Fruit fly (Drosophila melanogaster) whole organism, embryonic: ENCODE results near the gene Flad1.

Experiments
- ATbp ChIP-seq: fragments of 200-800 bp; sonication (Bioruptor generic); optimal IDR thresholded peaks from 2 replicates; lab custom pipeline; 2017; ENCODE audit warnings: missing biosample characterization, mild to moderate bottlenecking, missing genetic modification characterization, missing genetic modification reagents
- CG10209 ChIP-seq: fragments of 200-800 bp; sonication (Bioruptor generic); optimal IDR thresholded peaks from 3 replicates; lab custom pipeline; 2017; ENCODE audit warnings: missing biosample characterization, mild to moderate bottlenecking, missing genetic modification characterization, missing genetic modification reagents
- CG11456 ChIP-seq: fragments of 200-800 bp; sonication (Bioruptor generic); IDR thresholded peaks from 3 replicates; pipeline ENCODE4 v1.3.6; 2022; ENCODE audit warnings: missing biosample characterization, missing genetic modification characterization
- CG13894 ChIP-seq: fragments of 200-800 bp; sonication (Bioruptor generic); optimal IDR thresholded peaks from 3 replicates; lab custom pipeline; 2018; ENCODE audit warnings: missing biosample characterization, mild to moderate bottlenecking, missing genetic modification characterization, moderate library complexity
- CG1529 ChIP-seq: fragments of 200-800 bp; sonication (Bioruptor generic); optimal IDR thresholded peaks from 3 replicates; lab custom pipeline; 2018; ENCODE audit warnings: missing biosample characterization, missing genetic modification characterization
- CG17361 ChIP-seq: fragments of 200-800 bp; sonication (Bioruptor generic); IDR thresholded peaks from 3 replicates; pipeline ENCODE4 v1.3.6; 2022; ENCODE audit warnings: missing biosample characterization, missing genetic modification characterization
- CG1832 ChIP-seq: fragments of 200-800 bp; sonication (Bioruptor generic); optimal IDR thresholded peaks from 2 replicates; lab custom pipeline; 2017; ENCODE audit warnings: missing biosample characterization, mild to moderate bottlenecking, missing genetic modification characterization, inconsistent platforms
- CG33557 ChIP-seq: fragments of 200-800 bp; sonication (Bioruptor generic); optimal IDR thresholded peaks from 2 replicates; lab custom pipeline; 2019; ENCODE audit warnings: missing biosample characterization, mild to moderate bottlenecking, missing genetic modification characterization, moderate library complexity
- CG3407 ChIP-seq: fragments of 200-800 bp; sonication (Bioruptor generic); optimal IDR thresholded peaks from 2 replicates; lab custom pipeline; 2018; ENCODE audit warnings: missing biosample characterization, mild to moderate bottlenecking, missing genetic modification characterization
- CG3847 ChIP-seq: fragments of 200-800 bp; sonication (Bioruptor generic); IDR thresholded peaks from 2 replicates; pipeline ENCODE4 v1.3.6; 2022; ENCODE audit warnings: missing biosample characterization, missing genetic modification characterization
- CG6813 ChIP-seq: fragments of 200-800 bp; sonication (Bioruptor generic); optimal IDR thresholded peaks from 2 replicates; lab custom pipeline; 2017; ENCODE audit warnings: missing biosample characterization, missing genetic modification characterization, mild to moderate bottlenecking, moderate library complexity, missing genetic modification reagents
- CG7928 ChIP-seq: fragments of 200-800 bp; sonication (Bioruptor generic); optimal IDR thresholded peaks from 2 replicates; lab custom pipeline; 2017; ENCODE audit warnings: missing biosample characterization, mild to moderate bottlenecking, missing genetic modification characterization
- CG8089 ChIP-seq: fragments of 200-800 bp; sonication (Bioruptor generic); optimal IDR thresholded peaks from 3 replicates; lab custom pipeline; 2016; ENCODE audit warnings: missing biosample characterization, missing genetic modification characterization
- CG9609 ChIP-seq: fragments of 200-800 bp; sonication (Bioruptor generic); optimal IDR thresholded peaks from 3 replicates; lab custom pipeline; 2016; ENCODE audit warnings: missing biosample characterization, missing genetic modification characterization
- Chrac-16 ChIP-seq: fragments of 200-800 bp; sonication (Bioruptor generic); optimal IDR thresholded peaks from 3 replicates; lab custom pipeline; 2016; ENCODE audit warnings: missing biosample characterization, missing genetic modification characterization
- Dll ChIP-seq: fragments of 200-800 bp; sonication (Bioruptor generic); IDR thresholded peaks from 4 replicates; pipeline ENCODE4 v1.3.6; 2022; ENCODE audit warnings: missing biosample characterization, missing genetic modification characterization; ENCODE audit not compliant: partially characterized antibody
- H2.0 ChIP-seq: fragments of 200-800 bp; sonication (Bioruptor generic); IDR thresholded peaks from 2 replicates; pipeline ENCODE4 v1.3.6; 2022; ENCODE audit warnings: missing biosample characterization, missing genetic modification characterization
- Lpt ChIP-seq: fragments of >200 bp; optimal IDR thresholded peaks from 2 replicates; lab custom pipeline; 2018; ENCODE audit warnings: missing biosample characterization, missing genetic modification characterization
- MBD-R2 ChIP-seq: fragments of 200-800 bp; sonication (Bioruptor generic); IDR thresholded peaks from 2 replicates; pipeline ENCODE4 v1.3.6; 2022; ENCODE audit warnings: missing biosample characterization, missing genetic modification characterization
- Mad ChIP-seq: fragments of 200-800 bp; sonication (Bioruptor generic); optimal IDR thresholded peaks from 2 replicates; lab custom pipeline; 2016; ENCODE audit warnings: missing biosample characterization, missing genetic modification characterization
- Oli ChIP-seq: fragments of 200-800 bp; sonication (Bioruptor generic); optimal IDR thresholded peaks from 2 replicates; lab custom pipeline; 2018; ENCODE audit warnings: missing biosample characterization, mild to moderate bottlenecking, missing genetic modification characterization, moderate library complexity
- PHDP ChIP-seq: fragments of 200-800 bp; sonication (Bioruptor generic); optimal IDR thresholded peaks from 3 replicates; lab custom pipeline; 2018; ENCODE audit warnings: missing biosample characterization, mild to moderate bottlenecking, missing genetic modification characterization, moderate library complexity
- Taf1 ChIP-seq: fragments of 200-800 bp; sonication (Bioruptor generic); IDR thresholded peaks from 2 replicates; pipeline ENCODE4 v1.3.6; 2022; ENCODE audit warnings: missing biosample characterization, missing genetic modification characterization
- amos ChIP-seq: fragments of 200-800 bp; sonication (Bioruptor generic); IDR thresholded peaks from 2 replicates; pipeline ENCODE4 v1.3.6; 2022; ENCODE audit warnings: missing biosample characterization, missing genetic modification characterization; ENCODE audit not compliant: partially characterized antibody
- chif ChIP-seq, 2 experiments: fragments of 200-800 bp; sonication (Bioruptor generic); optimal IDR thresholded peaks; 3 replicates each; lab custom pipeline; 2016; ENCODE audit warnings: missing biosample characterization in 2 of 2, missing genetic modification characterization in 2 of 2
- chinmo ChIP-seq: fragments of 200-800 bp; sonication (Bioruptor generic); IDR thresholded peaks from 4 replicates; pipeline ENCODE4 v1.3.6; 2022; ENCODE audit warnings: missing biosample characterization, missing genetic modification characterization; ENCODE audit not compliant: partially characterized antibody
- crol ChIP-seq: fragments of 200-800 bp; sonication (Bioruptor generic); IDR thresholded peaks from 2 replicates; pipeline ENCODE4 v1.3.6; 2022; ENCODE audit warnings: missing biosample characterization, missing genetic modification characterization
- da ChIP-seq: fragments of 200-800 bp; sonication (Bioruptor generic); optimal IDR thresholded peaks from 2 replicates; lab custom pipeline; 2016; ENCODE audit warnings: missing biosample characterization, missing genetic modification characterization
- ewg ChIP-seq: fragments of 200-800 bp; sonication (Bioruptor generic); optimal IDR thresholded peaks from 3 replicates; lab custom pipeline; 2017; ENCODE audit warnings: mild to moderate bottlenecking, missing biosample characterization, missing genetic modification reagents, missing genetic modification characterization
- exex ChIP-seq: fragments of 200-800 bp; sonication (Bioruptor generic); optimal IDR thresholded peaks from 4 replicates; lab custom pipeline; 2018; ENCODE audit warnings: missing biosample characterization, mild to moderate bottlenecking, missing genetic modification characterization, moderate library complexity
- fd96Cb ChIP-seq: fragments of 200-800 bp; sonication (Bioruptor generic); optimal IDR thresholded peaks from 2 replicates; lab custom pipeline; 2018; ENCODE audit warnings: missing biosample characterization, mild to moderate bottlenecking, missing genetic modification characterization, moderate library complexity
- gsb-n ChIP-seq: fragments of 200-800 bp; sonication (Bioruptor generic); optimal IDR thresholded peaks from 3 replicates; lab custom pipeline; 2018; ENCODE audit warnings: missing biosample characterization, mild to moderate bottlenecking, missing genetic modification characterization
- hb ChIP-seq: fragments of 200-800 bp; sonication (Bioruptor generic); IDR thresholded peaks from 3 replicates; pipeline ENCODE4 v1.3.6; 2022; ENCODE audit warnings: missing biosample characterization, missing genetic modification characterization; ENCODE audit not compliant: partially characterized antibody
- kah ChIP-seq: fragments of 200-800 bp; sonication (Bioruptor generic); optimal IDR thresholded peaks from 2 replicates; lab custom pipeline; 2018; ENCODE audit warnings: missing biosample characterization, mild to moderate bottlenecking, missing genetic modification characterization
- knrl ChIP-seq: fragments of 200-800 bp; sonication (Bioruptor generic); IDR thresholded peaks from 3 replicates; pipeline ENCODE4 v1.3.6; 2022; ENCODE audit warnings: missing biosample characterization, missing genetic modification characterization; ENCODE audit not compliant: partially characterized antibody
- onecut ChIP-seq: fragments of 200-800 bp; sonication (Bioruptor generic); IDR thresholded peaks from 2 replicates; pipeline ENCODE4 v1.3.6; 2022; ENCODE audit warnings: missing biosample characterization, missing genetic modification characterization
- peb ChIP-seq: fragments of 200-800 bp; sonication (Bioruptor generic); IDR thresholded peaks from 2 replicates; pipeline ENCODE4 v1.3.6; 2022; ENCODE audit warnings: missing biosample characterization, missing genetic modification characterization
- phol ChIP-seq: fragments of 200-800 bp; sonication (Bioruptor generic); optimal IDR thresholded peaks from 3 replicates; lab custom pipeline; 2018; ENCODE audit warnings: missing biosample characterization, mild to moderate bottlenecking, missing genetic modification characterization, moderate library complexity
- row ChIP-seq: fragments of 200-800 bp; sonication (Bioruptor generic); IDR thresholded peaks from 3 replicates; pipeline ENCODE4 v1.3.6; 2022; ENCODE audit warnings: missing biosample characterization, missing genetic modification characterization
- slbo ChIP-seq: fragments of 200-800 bp; sonication (Bioruptor generic); IDR thresholded peaks from 2 replicates; pipeline ENCODE4 v1.3.6; 2022; ENCODE audit warnings: missing biosample characterization, missing genetic modification characterization

Flad1 gene

dm6 chrX:12923258-12923901 lies 20.1 kb upstream of the Flad1 start (continued):
- peak; percentile 46 for TF ChIP-seq fd96Cb
- TF ChIP-seq CG33557 (GFP tag; lab: Kevin White, UChicago): no peak
- no peak for TF ChIP-seq da (GFP tag; lab: Kevin White, UChicago)
- TF ChIP-seq CG3407 (GFP tag; lab: Kevin White, UChicago): peak; percentile 22
- no peak for TF ChIP-seq CG9609 (GFP tag; lab: Kevin White, UChicago)
- TF ChIP-seq Chrac-16: peak; percentile 25
- peak; percentile 36 for TF ChIP-seq ATbp (GFP tag; lab: Kevin White, UChicago)
- TF ChIP-seq Oli (tag; lab: Kevin White, UChicago): peak; percentile 33
- no peak for TF ChIP-seq knrl (GFP tag; lab: Robert Waterston, UW)
- no peak for TF ChIP-seq CG8089
- no peak for TF ChIP-seq CG7928 (GFP tag; lab: Kevin White, UChicago)
- peak; percentile 55 for TF ChIP-seq phol (tag; lab: Kevin White, UChicago)
- TF ChIP-seq CG17361: peak; percentile 68; the same call in 2 of the 3 replicates
- TF ChIP-seq slbo (GFP tag; lab: Robert Waterston, UW): peak; percentile 26; the same call in 1 of the 2 replicates
- TF ChIP-seq CG6813 (GFP tag; lab: Kevin White, UChicago): peak; percentile 30
- peak; percentile 13; the same call in 1 of the 2 replicates for TF ChIP-seq H2.0 (GFP tag; lab: Robert Waterston, UW)
- peak; percentile 29 for TF ChIP-seq CG1529 (GFP tag; lab: Kevin White, UChicago)
- TF ChIP-seq Mad (GFP tag; lab: Kevin White, UChicago): no peak
- peak; percentile 19 for TF ChIP-seq CG10209 (GFP tag; lab: Kevin White, UChicago)

dm6 chrX:12922338-12922737 lies 19.0 kb upstream of the Flad1 start:
- TF ChIP-seq PHDP (tag; lab: Kevin White, UChicago) (no peak), Lpt (GFP tag; lab: Kevin White, UChicago) (no peak), gsb-n (no peak), CG9609 (GFP tag; lab: Kevin White, UChicago) (no peak), CG11456 (GFP tag; lab: Robert Waterston, UW) (no peak), chinmo (GFP tag; lab: Robert Waterston, UW) (no peak), onecut (GFP tag; lab: Robert Waterston, UW) (peak; percentile 86), ewg (GFP tag; lab: Kevin White, UChicago) (peak; percentile 71), CG3847 (GFP tag; lab: Robert Waterston, UW) (no peak), exex (tag; lab: Kevin White, UChicago) (no peak), row (GFP tag; lab: Robert Waterston, UW) (no peak), peb (GFP tag; lab: Robert Waterston, UW) (no peak), chif (GFP tag; optimal IDR thresholded peaks at IDR 0.05; lab: Kevin White, UChicago) (no peak), MBD-R2 (GFP tag; lab: Robert Waterston, UW) (0 out of 2 replicates have a peak, but pooled peaks have one; percentile 14), amos (no peak), hb (GFP tag; lab: Robert Waterston, UW) (no peak), CG1832 (GFP tag; lab: Kevin White, UChicago) (no peak), kah (GFP tag; lab: Kevin White, UChicago) (no peak), CG13894 (no peak), crol (GFP tag; lab: Robert Waterston, UW) (peak; percentile 47; the same call in 1 of the 2 replicates), Taf1 (GFP tag; lab: Robert Waterston, UW) (no peak), Dll (GFP tag; lab: Robert Waterston, UW) (no peak)
